Worm (Caenorhabditis elegans) whole organism, L1 larva: ENCODE results near the gene ndub-11.

Experiments used
- ama-1 ChIP-seq: fragments of 150-350 bp; optimal IDR thresholded peaks from 2 replicates; lab custom pipeline; 2014
- ceh-63 ChIP-seq: fragments of 200-800 bp; sonication (Bioruptor generic); optimal IDR thresholded peaks from 2 replicates; lab custom pipeline; 2018; ENCODE audit warnings: mild to moderate bottlenecking, missing genetic modification characterization, missing compliant biosample characterization
- egl-27 ChIP-seq, 2 experiments: fragments of 150-350 bp in 1 of 2; sonication (generic microtip); optimal IDR thresholded peaks; 3 replicates each; lab custom pipeline; 2017 to 2018; ENCODE audit warnings: missing biosample characterization in 2 of 2, missing genetic modification characterization in 2 of 2, missing genetic modification reagents in 2 of 2
- lin-35 ChIP-seq, 2 experiments: fragments of 150-350 bp; optimal IDR thresholded peaks; 2 replicates each; lab custom pipeline; 2014; ENCODE audit warnings: missing biosample characterization in 2 of 2, missing genetic modification characterization in 2 of 2, missing genetic modification reagents in 2 of 2
- swsn-7 ChIP-seq: sonication (generic microtip); optimal IDR thresholded peaks from 2 replicates; lab custom pipeline; 2016; ENCODE audit warnings: missing genetic modification characterization, missing compliant biosample characterization

ce11 chrIV:8136548-8136947 lies 6.5 kb upstream of the ndub-11 start:
- TF ChIP-seq egl-27 (tag; optimal IDR thresholded peaks at IDR 0.05; lab: Kevin White, UChicago) (no peak), swsn-7 (tag; lab: Kevin White, UChicago) (no peak), ceh-63 (GFP tag; lab: Kevin White, UChicago) (no peak), ama-1 (lab: Kevin White, UChicago) (no peak), lin-35 (GFP tag; optimal IDR thresholded peaks at IDR 0.05; lab: Kevin White, UChicago) (no peak)
